Fruit fly (Drosophila melanogaster): ENCODE results near the gene CG13901.

The CG13901 gene

DNA sequence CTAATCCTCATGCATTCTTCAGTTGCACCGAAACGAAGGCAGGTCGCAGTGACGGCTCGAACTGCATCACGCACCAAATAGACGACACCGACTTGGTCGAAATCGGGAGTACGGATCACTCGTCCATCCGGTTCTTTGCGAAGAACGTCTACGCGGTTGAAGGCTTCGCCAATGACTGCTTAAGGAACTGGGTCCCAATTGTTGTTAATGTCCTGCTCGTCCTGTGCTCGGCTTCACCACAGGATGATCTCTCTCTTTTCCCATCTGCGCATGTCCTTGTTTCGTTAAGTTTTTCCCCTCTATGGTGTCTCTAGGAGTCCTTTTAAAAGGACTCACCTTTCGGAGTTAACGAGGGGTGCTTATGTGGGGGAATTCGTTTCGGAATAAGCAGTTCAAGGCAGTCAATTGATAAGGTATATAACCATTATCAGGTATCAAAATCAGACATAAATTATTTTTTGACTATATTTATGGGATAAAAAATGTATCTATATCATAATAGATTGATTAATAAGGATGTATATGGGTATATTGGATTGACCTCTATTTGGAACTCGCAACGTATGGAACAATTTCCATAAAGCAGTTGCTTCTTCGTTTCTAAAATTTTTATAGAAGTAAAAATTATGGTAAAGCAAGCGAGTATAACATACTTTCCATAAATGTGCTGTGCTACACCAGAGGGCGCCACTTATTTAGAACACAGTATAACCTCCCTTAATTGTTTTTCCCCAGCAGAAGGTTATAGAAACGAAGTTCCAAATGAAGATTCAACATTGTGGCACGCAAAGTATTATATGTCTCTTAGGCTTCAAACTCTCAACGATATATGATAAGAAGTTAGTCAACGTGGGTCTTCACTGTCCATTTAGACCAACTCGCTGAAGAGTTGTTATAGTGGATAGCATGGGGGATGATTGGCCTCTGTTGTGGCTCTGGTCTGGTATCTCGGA is 19.7 kb upstream of the CG13901 start, which contains the start of gene dpr20 (continued):
- TF ChIP-seq CG15479 (GFP tag; optimal IDR thresholded peaks at IDR 0.05) (no peak), sens (GFP tag) (peak; percentile 93), CG13775 (GFP tag; optimal IDR thresholded peaks at IDR 0.05) (peak; percentile 35), HLH54F (GFP tag; optimal IDR thresholded peaks at IDR 0.05) (peak; percentile 73), sr (GFP tag; IDR thresholded peaks at IDR 0.05) (peak; percentile 66), Xbp1 (GFP tag; optimal IDR thresholded peaks at IDR 0.05) (peak; percentile 81), CG13624 (GFP tag; optimal IDR thresholded peaks at IDR 0.05) (peak; percentile 76), CG8290 (GFP tag; optimal IDR thresholded peaks at IDR 0.05) (peak; percentile 13), CG8290 (tag; optimal IDR thresholded peaks at IDR 0.05) (peak; percentile 28 to 95), BtbVII (GFP tag; optimal IDR thresholded peaks at IDR 0.05) (peak; percentile 74), tx (GFP tag; optimal IDR thresholded peaks at IDR 0.05) (peak; percentile 54), lilli (GFP tag; optimal IDR thresholded peaks at IDR 0.05) (peak; percentile 89), CG3995 (GFP tag; optimal IDR thresholded peaks at IDR 0.05) (peak; percentile 43), az2 (GFP tag; optimal IDR thresholded peaks at IDR 0.05) (peak; percentile 65), H2.0 (GFP tag; IDR thresholded peaks at IDR 0.05) (peak; percentile 85), nom (GFP tag; optimal IDR thresholded peaks at IDR 0.05) (peak; percentile 59), CG4617 (GFP tag; optimal IDR thresholded peaks at IDR 0.05; ENCODE audit: borderline replicate concordance) (peak; percentile 25), CG9797 (GFP tag; optimal IDR thresholded peaks at IDR 0.05) (no peak), CG2875 (GFP tag; optimal IDR thresholded peaks at IDR 0.05) (peak; percentile 14), CG9215 (GFP tag; IDR thresholded peaks at IDR 0.05) (peak; percentile 81), Dp (GFP tag; optimal IDR thresholded peaks at IDR 0.05) (no peak), caup (GFP tag; optimal IDR thresholded peaks at IDR 0.05; ENCODE audit: severe bottlenecking) (peak; percentile 76), Dek (tag; optimal IDR thresholded peaks at IDR 0.05) (peak; percentile 76), Taf1 (GFP tag; IDR thresholded peaks at IDR 0.05) (peak; percentile 79), CG31224 (GFP tag; IDR thresholded peaks at IDR 0.05) (peak; percentile 63), HLH3B (GFP tag; IDR thresholded peaks at IDR 0.05) (peak; percentile 88), dimm (GFP tag; IDR thresholded peaks at IDR 0.05) (peak; percentile 66), CG15696 (tag; optimal IDR thresholded peaks at IDR 0.05) (peak; percentile 48), aop (GFP tag; IDR thresholded peaks at IDR 0.05) (peak; percentile 60; the same call in 1 of the 2 replicates), kni (GFP tag; optimal IDR thresholded peaks at IDR 0.05) (no peak), trem (tag; optimal IDR thresholded peaks at IDR 0.05) (no peak), fu2 (GFP tag; optimal IDR thresholded peaks at IDR 0.05) (peak; percentile 69), ERR (GFP tag; optimal IDR thresholded peaks at IDR 0.05) (peak; percentile 56), Ets65A (GFP tag) (peak; percentile 96), onecut (GFP tag; IDR thresholded peaks at IDR 0.05) (peak; percentile 76), Vsx1 (GFP tag; optimal IDR thresholded peaks at IDR 0.05) (peak; percentile 2), CG17568 (GFP tag; optimal IDR thresholded peaks at IDR 0.05) (peak; percentile 26), usp (GFP tag; optimal IDR thresholded peaks at IDR 0.05) (no peak), Aef1 (GFP tag; IDR thresholded peaks at IDR 0.05) (peak; percentile 86), Dbx (GFP tag; IDR thresholded peaks at IDR 0.05) (peak; percentile 92), Nf-YC (tag; optimal IDR thresholded peaks at IDR 0.05) (peak; percentile 32), Dip3 (GFP tag; optimal IDR thresholded peaks at IDR 0.05) (peak; percentile 72), Hr39 (optimal IDR thresholded peaks at IDR 0.05) (no peak), tup (GFP tag; optimal IDR thresholded peaks at IDR 0.05) (peak; percentile 12), CG15601 (tag; optimal IDR thresholded peaks at IDR 0.05) (peak; percentile 42), ro (GFP tag; IDR thresholded peaks at IDR 0.05) (peak; percentile 77), CG8388 (GFP tag; optimal IDR thresholded peaks at IDR 0.05) (peak; percentile 41), CG7839 (tag; optimal IDR thresholded peaks at IDR 0.05) (peak; percentile 83), fd96Cb (tag; optimal IDR thresholded peaks at IDR 0.05) (peak; percentile 65)

All from whole organism, embryonic.